Worm (Caenorhabditis elegans) whole organism, mixed stage, embryonic: ENCODE data around the gene F53G2.3.
A peak's percentile ranks its signal among the peaks of the same experiment; 100 is the strongest.

Experiments
- lin-13 ChIP-seq: fragments of 150-350 bp; optimal IDR thresholded peaks from 2 replicates; lab custom pipeline; 2014; ENCODE audit warnings: missing biosample characterization, missing genetic modification characterization
- nhr-2 ChIP-seq: fragments of 150-350 bp; optimal IDR thresholded peaks from 2 replicates; lab custom pipeline; 2014; ENCODE audit warnings: missing biosample characterization, missing genetic modification characterization

DNA sequence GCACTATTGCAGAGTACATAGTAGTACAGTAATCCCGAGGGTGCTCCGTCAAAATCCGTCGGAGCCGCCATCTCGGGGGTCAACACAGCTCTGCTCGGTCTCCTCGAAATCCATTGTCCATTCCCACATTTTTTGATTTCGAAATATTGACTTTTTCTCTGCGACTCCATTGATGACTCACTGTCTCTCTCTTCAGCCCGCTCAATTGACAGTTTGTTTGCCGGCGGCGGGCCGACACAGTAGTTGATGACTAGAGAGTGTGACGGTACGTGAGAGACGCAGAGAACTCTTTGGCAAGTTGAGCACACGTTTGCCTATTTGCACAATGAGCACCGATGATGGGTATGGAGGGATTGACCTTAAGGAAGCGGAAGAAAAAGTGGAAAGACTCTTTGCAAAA lies 25.4 kb upstream of the F53G2.3 start:
- TF ChIP-seq lin-13 (tag; lab: Kevin White, UChicago) (no peak), nhr-2 (peak; percentile 59)
